Worm (Caenorhabditis elegans) whole organism, mixed stage, embryonic: ENCODE results near the gene fbxa-44.

Experiments
- bed-3 ChIP-seq: fragments of 200-800 bp; sonication (Bioruptor generic); optimal IDR thresholded peaks from 3 replicates; lab custom pipeline; 2018; ENCODE audit warnings: mild to moderate bottlenecking, missing genetic modification characterization, moderate library complexity, missing compliant biosample characterization
- blmp-1 ChIP-seq: fragments of 150-350 bp; optimal IDR thresholded peaks from 2 replicates; lab custom pipeline; 2014; ENCODE audit warnings: missing biosample characterization, missing genetic modification characterization
- ceh-39 ChIP-seq: fragments of 150-350 bp; optimal IDR thresholded peaks from 2 replicates; lab custom pipeline; 2014; ENCODE audit warnings: missing biosample characterization, missing genetic modification characterization
- ceh-43 ChIP-seq: fragments of 200-800 bp; sonication (Bioruptor generic); optimal IDR thresholded peaks from 2 replicates; lab custom pipeline; 2018; ENCODE audit warnings: mild to moderate bottlenecking, missing genetic modification characterization, moderate library complexity, missing compliant biosample characterization
- ceh-83 ChIP-seq: fragments of 200-800 bp; sonication (Bioruptor generic); optimal IDR thresholded peaks from 2 replicates; lab custom pipeline; 2018; ENCODE audit warnings: mild to moderate bottlenecking, missing genetic modification characterization, missing compliant biosample characterization
- ces-1 ChIP-seq: fragments of 150-350 bp; optimal IDR thresholded peaks from 2 replicates; lab custom pipeline; 2014; ENCODE audit warnings: missing biosample characterization, missing genetic modification reagents, missing genetic modification characterization
- elt-3 ChIP-seq: fragments of 150-350 bp; optimal IDR thresholded peaks from 2 replicates; lab custom pipeline; 2014; ENCODE audit warnings: missing biosample characterization, missing genetic modification characterization
- flh-1 ChIP-seq: fragments of 200-800 bp; sonication (Bioruptor generic); optimal IDR thresholded peaks from 2 replicates; lab custom pipeline; 2018; ENCODE audit warnings: mild to moderate bottlenecking, missing genetic modification characterization, moderate library complexity, missing compliant biosample characterization
- hlh-1 ChIP-seq: fragments of 150-350 bp; optimal IDR thresholded peaks from 2 replicates; lab custom pipeline; 2014; ENCODE audit warnings: missing biosample characterization, missing genetic modification reagents, missing genetic modification characterization
- lin-13 ChIP-seq: fragments of 150-350 bp; optimal IDR thresholded peaks from 2 replicates; lab custom pipeline; 2014; ENCODE audit warnings: missing biosample characterization, missing genetic modification characterization
- lin-32 ChIP-seq: fragments of 200-800 bp; sonication (Bioruptor generic); optimal IDR thresholded peaks from 2 replicates; lab custom pipeline; 2018; ENCODE audit warnings: mild to moderate bottlenecking, missing genetic modification characterization, missing compliant biosample characterization
- mab-5 ChIP-seq: fragments of 150-350 bp; optimal IDR thresholded peaks from 2 replicates; lab custom pipeline; 2014; ENCODE audit warnings: missing biosample characterization, missing genetic modification characterization
- mep-1 ChIP-seq: fragments of 150-350 bp; optimal IDR thresholded peaks from 2 replicates; lab custom pipeline; 2017; ENCODE audit warnings: missing biosample characterization, missing genetic modification reagents, missing genetic modification characterization, inconsistent platforms
- mls-2 ChIP-seq: sonication (generic microtip); optimal IDR thresholded peaks from 2 replicates; lab custom pipeline; 2016; ENCODE audit warnings: mild to moderate bottlenecking, missing genetic modification characterization, moderate library complexity, missing compliant biosample characterization
- nhr-12 ChIP-seq: fragments of 150-350 bp; optimal IDR thresholded peaks from 2 replicates; lab custom pipeline; 2014; ENCODE audit warnings: missing biosample characterization, missing genetic modification characterization
- nhr-237 ChIP-seq: fragments of 150-350 bp; optimal IDR thresholded peaks from 2 replicates; lab custom pipeline; 2014; ENCODE audit warnings: missing biosample characterization, missing genetic modification characterization
- nhr-28 ChIP-seq: fragments of 150-350 bp; optimal IDR thresholded peaks from 2 replicates; lab custom pipeline; 2014; ENCODE audit warnings: missing biosample characterization, missing genetic modification characterization
- pha-4 ChIP-seq: fragments of 150-350 bp; optimal IDR thresholded peaks from 2 replicates; lab custom pipeline; 2018; ENCODE audit warnings: missing biosample characterization, missing genetic modification reagents, missing genetic modification characterization
- sem-2 ChIP-seq: fragments of 200-800 bp; sonication (Bioruptor generic); optimal IDR thresholded peaks from 2 replicates; lab custom pipeline; 2018; ENCODE audit warnings: mild to moderate bottlenecking, missing genetic modification characterization, missing compliant biosample characterization
- snpc-4 ChIP-seq: fragments of 150-350 bp; optimal IDR thresholded peaks from 2 replicates; lab custom pipeline; 2014; ENCODE audit warnings: missing biosample characterization, missing genetic modification characterization
- sptf-1 ChIP-seq: sonication (generic microtip); optimal IDR thresholded peaks from 2 replicates; lab custom pipeline; 2017; ENCODE audit warnings: mild to moderate bottlenecking, missing genetic modification characterization, moderate library complexity, missing compliant biosample characterization
- tbx-8 ChIP-seq: fragments of 200-800 bp; sonication (Bioruptor generic); optimal IDR thresholded peaks from 2 replicates; lab custom pipeline; 2018; ENCODE audit warnings: mild to moderate bottlenecking, missing genetic modification characterization, moderate library complexity, missing compliant biosample characterization
- unc-120 ChIP-seq: sonication (generic microtip); optimal IDR thresholded peaks from 2 replicates; lab custom pipeline; 2017; ENCODE audit warnings: missing genetic modification characterization, missing compliant biosample characterization; ENCODE audit not compliant: poor library complexity, severe bottlenecking
- unc-39 ChIP-seq: fragments of 150-350 bp; optimal IDR thresholded peaks from 2 replicates; lab custom pipeline; 2014; ENCODE audit warnings: missing biosample characterization, missing genetic modification characterization
- unc-62 ChIP-seq: fragments of 150-350 bp; optimal IDR thresholded peaks from 2 replicates; lab custom pipeline; 2014; ENCODE audit warnings: missing biosample characterization, missing genetic modification reagents, missing genetic modification characterization
- ztf-11 ChIP-seq: fragments of 150-350 bp; optimal IDR thresholded peaks from 2 replicates; lab custom pipeline; 2014; ENCODE audit warnings: missing biosample characterization, missing genetic modification characterization

Gene fbxa-44

ce11 chrV:16880679-16881078 is 8.4 kb upstream of the fbxa-44 start, which contains the start of gene F09C6.14:
F09C6.14 (plus strand) TSS chrV:16880979.
- TF ChIP-seq snpc-4 (no peak), ceh-39 (tag; lab: Kevin White, UChicago) (no peak), nhr-28 (tag; lab: Kevin White, UChicago) (no peak)

- TF ChIP-seq flh-1 (no peak), lin-32 (GFP tag; lab: Kevin White, UChicago) (no peak), hlh-1 (tag; lab: Kevin White, UChicago) (no peak), ztf-11 (tag; lab: Kevin White, UChicago) (no peak), elt-3 (tag; lab: Kevin White, UChicago) (no peak), sptf-1 (no peak), sem-2 (no peak), nhr-12 (tag; lab: Kevin White, UChicago) (no peak), lin-13 (tag; lab: Kevin White, UChicago) (no peak), nhr-237 (tag; lab: Kevin White, UChicago) (no peak)
Observed at ce11 chrV:16882260-16882918, 6.7 kb upstream of the fbxa-44 start, which contains the start of the genes F09C6.11 and F09C6.12. F09C6.11 (minus strand) TSS chrV:16882310. F09C6.12 (plus strand) TSS chrV:16882868.

ce11 chrV:16884744-16885143 is 4.3 kb upstream of the fbxa-44 start, which contains the start of gene F09C6.13:
F09C6.13 (plus strand) TSS chrV:16885044.
- TF ChIP-seq ceh-39 (tag; lab: Kevin White, UChicago) = no peak
- no peak for TF ChIP-seq mep-1 (tag; lab: Kevin White, UChicago)
- TF ChIP-seq mls-2 (tag; lab: Kevin White, UChicago) = no peak
- TF ChIP-seq elt-3 (tag; lab: Kevin White, UChicago) = no peak

ce11 chrV:16893440-16893839 is 4.4 kb downstream of the fbxa-44 start, which contains the start of gene F09C6.15:
F09C6.15 (plus strand) TSS chrV:16893740.
- TF ChIP-seq ces-1 (GFP tag; lab: Kevin White, UChicago) = no peak
- no peak for TF ChIP-seq unc-62 (GFP tag; lab: Kevin White, UChicago)
- no peak for TF ChIP-seq sem-2
- TF ChIP-seq ceh-39 (tag; lab: Kevin White, UChicago) = no peak
- no peak for TF ChIP-seq bed-3 (GFP tag; lab: Kevin White, UChicago)
- no peak for TF ChIP-seq ceh-83
- TF ChIP-seq tbx-8 (GFP tag; lab: Kevin White, UChicago) = no peak
- no peak for TF ChIP-seq hlh-1 (tag; lab: Kevin White, UChicago)

- TF ChIP-seq tbx-8 (GFP tag; lab: Kevin White, UChicago) (no peak), elt-3 (tag; lab: Kevin White, UChicago) (no peak)
Observed at ce11 chrV:16899355-16899754, 10.3 kb downstream of the fbxa-44 start, which contains the start of gene fbxa-45. fbxa-45 (minus strand) TSS chrV:16899455.

ce11 chrV:16902726-16903125 is 13.7 kb downstream of the fbxa-44 start, which contains the start of gene srd-68:
srd-68 (minus strand) TSS chrV:16902826.
- TF ChIP-seq ces-1 (GFP tag; lab: Kevin White, UChicago) (no peak), nhr-12 (tag; lab: Kevin White, UChicago) (no peak), ceh-83 (no peak), bed-3 (GFP tag; lab: Kevin White, UChicago) (no peak), lin-13 (tag; lab: Kevin White, UChicago) (no peak), snpc-4 (no peak), sem-2 (no peak)

- TF ChIP-seq mep-1 (tag; lab: Kevin White, UChicago) = no peak
- TF ChIP-seq unc-39 = no peak
- TF ChIP-seq ces-1 (GFP tag; lab: Kevin White, UChicago) = no peak
- TF ChIP-seq elt-3 (tag; lab: Kevin White, UChicago) = no peak
- TF ChIP-seq snpc-4 = no peak
- TF ChIP-seq, all 35 proteins: peak for 0
Observed at ce11 chrV:16904612-16905011, 15.5 kb downstream of the fbxa-44 start, which contains the start of gene nhr-262. nhr-262 (plus strand) TSS chrV:16904912.

ce11 chrV:16909871-16910270 is 20.8 kb downstream of the fbxa-44 start, which contains the start of gene F09C6.16:
F09C6.16 (minus strand) TSS chrV:16909971.
- no peak for TF ChIP-seq mab-5 (tag; lab: Kevin White, UChicago)
- TF ChIP-seq unc-120 (tag; lab: Kevin White, UChicago) = no peak
- TF ChIP-seq lin-32 (GFP tag; lab: Kevin White, UChicago) = no peak
- TF ChIP-seq ceh-39 (tag; lab: Kevin White, UChicago) = no peak
- no peak for TF ChIP-seq lin-13 (tag; lab: Kevin White, UChicago)
- no peak for TF ChIP-seq ztf-11 (tag; lab: Kevin White, UChicago)
- TF ChIP-seq sem-2 = no peak
- no peak for TF ChIP-seq unc-62 (GFP tag; lab: Kevin White, UChicago)
- TF ChIP-seq nhr-12 (tag; lab: Kevin White, UChicago) = no peak
- TF ChIP-seq mep-1 (tag; lab: Kevin White, UChicago) = no peak
- no peak for TF ChIP-seq ceh-43 (GFP tag; lab: Kevin White, UChicago)
- no peak for TF ChIP-seq unc-39
- no peak for TF ChIP-seq blmp-1 (tag; lab: Kevin White, UChicago)
- TF ChIP-seq nhr-28 (tag; lab: Kevin White, UChicago) = no peak
- no peak for TF ChIP-seq nhr-237 (tag; lab: Kevin White, UChicago)
- no peak for TF ChIP-seq pha-4
- no peak for TF ChIP-seq ces-1 (GFP tag; lab: Kevin White, UChicago)
- no peak for TF ChIP-seq snpc-4
